Worm (Caenorhabditis elegans) whole organism, L1 larva: Measurements from ENCODE around the gene Y1B5A.1.

Experiments
- C34B4.2 ChIP-seq: sonication (generic microtip); optimal IDR thresholded peaks from 2 replicates; lab custom pipeline; 2017; ENCODE audit warnings: mild to moderate bottlenecking, missing genetic modification characterization, missing compliant biosample characterization
- Y116A8C.19 ChIP-seq: sonication (generic microtip); optimal IDR thresholded peaks from 2 replicates; lab custom pipeline; 2016; ENCODE audit warnings: missing compliant biosample characterization, missing genetic modification characterization, borderline replicate concordance
- aha-1 ChIP-seq: fragments of 150-350 bp; optimal IDR thresholded peaks from 2 replicates; lab custom pipeline; 2014; ENCODE audit warnings: missing biosample characterization, missing genetic modification characterization
- alr-1 ChIP-seq: fragments of 200-800 bp; sonication (Bioruptor generic); optimal IDR thresholded peaks from 2 replicates; lab custom pipeline; 2018; ENCODE audit warnings: borderline replicate concordance, mild to moderate bottlenecking, missing genetic modification characterization, missing compliant biosample characterization
- blmp-1 ChIP-seq: fragments of 150-350 bp; optimal IDR thresholded peaks from 2 replicates; lab custom pipeline; 2014; ENCODE audit warnings: missing biosample characterization, missing genetic modification characterization
- ceh-8 ChIP-seq: fragments of 200-800 bp; sonication (Bioruptor generic); optimal IDR thresholded peaks from 2 replicates; lab custom pipeline; 2018; ENCODE audit warnings: mild to moderate bottlenecking, missing genetic modification characterization, moderate library complexity, missing compliant biosample characterization
- ceh-82 ChIP-seq, 3 experiments: fragments of 150-350 bp in 1 of 3; sonication (generic microtip) in 2 of 3; optimal IDR thresholded peaks; 2 replicates each; lab custom pipeline; 2014 to 2017; ENCODE audit warnings: missing biosample characterization in 3 of 3, missing genetic modification characterization in 3 of 3
- ceh-88 ChIP-seq: fragments of 200-800 bp; sonication (Bioruptor generic); IDR thresholded peaks from 2 replicates; pipeline ENCODE4 v1.3.6; 2022; ENCODE audit warnings: missing genetic modification characterization, missing compliant biosample characterization
- ceh-90 ChIP-seq: sonication (generic microtip); optimal IDR thresholded peaks from 2 replicates; lab custom pipeline; 2016; ENCODE audit warnings: missing genetic modification characterization, missing compliant biosample characterization
- dpl-1 ChIP-seq, 3 experiments: fragments of 150-350 bp in 2 of 3; sonication (generic microtip) in 1 of 3; optimal IDR thresholded peaks; 2 replicates each; lab custom pipeline; 2014 to 2017; ENCODE audit warnings: missing biosample characterization in 3 of 3, missing genetic modification characterization in 3 of 3, missing genetic modification reagents in 3 of 3
- efl-3 ChIP-seq: fragments of 200-800 bp; sonication (Bioruptor generic); optimal IDR thresholded peaks from 2 replicates; lab custom pipeline; 2018; ENCODE audit warnings: mild to moderate bottlenecking, missing genetic modification characterization, missing compliant biosample characterization
- egl-13 ChIP-seq: sonication (generic microtip); optimal IDR thresholded peaks from 2 replicates; lab custom pipeline; 2016; ENCODE audit warnings: missing genotype, missing genetic modification reagents, missing genetic modification characterization, missing compliant biosample characterization
- elt-3 ChIP-seq, 6 experiments: fragments of 150-350 bp in 1 of 6; sonication (generic microtip); optimal IDR thresholded peaks; 2 replicates each; lab custom pipeline; 2017 to 2018; ENCODE audit warnings: missing biosample characterization in 6 of 6, missing genetic modification characterization in 6 of 6, inconsistent platforms in 1 of 6
- ets-5 ChIP-seq: fragments of 200-800 bp; sonication (Bioruptor generic); IDR thresholded peaks from 2 replicates; pipeline ENCODE4 v1.3.6; 2022; ENCODE audit warnings: missing genetic modification characterization, missing compliant biosample characterization
- fkh-4 ChIP-seq: sonication (generic microtip); optimal IDR thresholded peaks from 2 replicates; lab custom pipeline; 2016; ENCODE audit warnings: missing compliant biosample characterization, missing genetic modification characterization, borderline replicate concordance
- fkh-8 ChIP-seq: sonication (generic microtip); optimal IDR thresholded peaks from 2 replicates; lab custom pipeline; 2016; ENCODE audit warnings: mild to moderate bottlenecking, missing genetic modification characterization, missing compliant biosample characterization
- fos-1 ChIP-seq: fragments of 150-350 bp; optimal IDR thresholded peaks from 2 replicates; lab custom pipeline; 2014; ENCODE audit warnings: missing biosample characterization, missing genetic modification characterization
- hlh-4 ChIP-seq: sonication (generic microtip); optimal IDR thresholded peaks from 2 replicates; lab custom pipeline; 2016; ENCODE audit warnings: mild to moderate bottlenecking, missing genetic modification characterization, missing compliant biosample characterization
- irx-1 ChIP-seq: sonication (generic microtip); optimal IDR thresholded peaks from 2 replicates; lab custom pipeline; 2016; ENCODE audit warnings: missing genetic modification characterization, missing compliant biosample characterization
- jun-1 ChIP-seq: fragments of 150-350 bp; optimal IDR thresholded peaks from 2 replicates; lab custom pipeline; 2014; ENCODE audit warnings: missing biosample characterization, missing genetic modification reagents, missing genetic modification characterization
- lin-13 ChIP-seq: fragments of 150-350 bp; optimal IDR thresholded peaks from 2 replicates; lab custom pipeline; 2014; ENCODE audit warnings: missing biosample characterization, missing genetic modification reagents, missing genetic modification characterization
- lin-14 ChIP-seq: fragments of 200-800 bp; sonication (Bioruptor generic); optimal IDR thresholded peaks from 2 replicates; lab custom pipeline; 2018; ENCODE audit warnings: mild to moderate bottlenecking, missing genetic modification characterization, moderate library complexity, missing compliant biosample characterization
- lin-35 ChIP-seq, 2 experiments: fragments of 150-350 bp; optimal IDR thresholded peaks; 2 replicates each; lab custom pipeline; 2014; ENCODE audit warnings: missing biosample characterization in 2 of 2, missing genetic modification characterization in 2 of 2, missing genetic modification reagents in 2 of 2
- lin-39 ChIP-seq: fragments of 150-350 bp; optimal IDR thresholded peaks from 2 replicates; lab custom pipeline; 2014; ENCODE audit warnings: missing biosample characterization, missing genetic modification reagents, missing genetic modification characterization
- lir-3 ChIP-seq: sonication (generic microtip); optimal IDR thresholded peaks from 2 replicates; lab custom pipeline; 2016; ENCODE audit warnings: mild to moderate bottlenecking, missing genetic modification characterization, moderate library complexity, missing compliant biosample characterization; ENCODE audit not compliant: poor library complexity
- lsy-2 ChIP-seq, 2 experiments: fragments of 150-350 bp; optimal IDR thresholded peaks; 2 replicates each; lab custom pipeline; 2014; ENCODE audit warnings: missing biosample characterization in 2 of 2, missing genetic modification characterization in 2 of 2
- mab-9 ChIP-seq: fragments of 200-800 bp; sonication (Bioruptor generic); IDR thresholded peaks from 2 replicates; pipeline ENCODE4 v1.3.6; 2022; ENCODE audit warnings: missing genetic modification reagents, missing genetic modification characterization, missing compliant biosample characterization
- mdl-1 ChIP-seq, 2 experiments: fragments of 150-350 bp; optimal IDR thresholded peaks; 2 replicates each; lab custom pipeline; 2014 to 2017; ENCODE audit warnings: missing biosample characterization in 2 of 2, missing genetic modification characterization in 2 of 2, inconsistent platforms in 1 of 2
- mep-1 ChIP-seq: fragments of 150-350 bp; optimal IDR thresholded peaks from 2 replicates; lab custom pipeline; 2014; ENCODE audit warnings: missing biosample characterization, missing genetic modification characterization
- nhr-12 ChIP-seq: sonication (generic microtip); optimal IDR thresholded peaks from 2 replicates; lab custom pipeline; 2017; ENCODE audit warnings: missing biosample characterization, missing genetic modification characterization
- nhr-19 ChIP-seq: fragments of 200-800 bp; sonication (Bioruptor generic); conservative IDR thresholded peaks from 2 replicates; pipeline ENCODE4 v1.3.6; 2022; ENCODE audit warnings: missing genetic modification characterization, missing compliant biosample characterization
- nhr-28 ChIP-seq: fragments of 150-350 bp; optimal IDR thresholded peaks from 2 replicates; lab custom pipeline; 2014; ENCODE audit warnings: missing biosample characterization, missing genetic modification characterization
- nhr-76 ChIP-seq: sonication (generic microtip); optimal IDR thresholded peaks from 2 replicates; lab custom pipeline; 2017; ENCODE audit warnings: missing biosample characterization, missing genetic modification characterization
- nhr-77 ChIP-seq: fragments of 150-350 bp; optimal IDR thresholded peaks from 2 replicates; lab custom pipeline; 2014; ENCODE audit warnings: missing biosample characterization, missing genetic modification characterization
- nhr-84 ChIP-seq: sonication (generic microtip); optimal IDR thresholded peaks from 2 replicates; lab custom pipeline; 2017; ENCODE audit warnings: missing biosample characterization, missing genetic modification characterization
- nhr-85 ChIP-seq: sonication (generic microtip); peaks from one replicate; lab custom pipeline; 2016; ENCODE audit warnings: missing genetic modification characterization, inconsistent platforms, missing compliant biosample characterization
- nhr-90 ChIP-seq: sonication (generic microtip); optimal IDR thresholded peaks from 2 replicates; lab custom pipeline; 2016; ENCODE audit warnings: mild to moderate bottlenecking, missing genetic modification characterization, missing compliant biosample characterization; ENCODE audit not compliant: poor library complexity
- pag-3 ChIP-seq: sonication (generic microtip); optimal IDR thresholded peaks from 2 replicates; lab custom pipeline; 2017; ENCODE audit warnings: missing genetic modification characterization, mild to moderate bottlenecking, missing compliant biosample characterization, antibody characterized with exemption, borderline replicate concordance; ENCODE audit not compliant: insufficient read depth
- pax-3 ChIP-seq: fragments of 200-800 bp; sonication (Bioruptor generic); optimal IDR thresholded peaks from 2 replicates; lab custom pipeline; 2018; ENCODE audit warnings: mild to moderate bottlenecking, missing genetic modification characterization, moderate library complexity, missing compliant biosample characterization
- pqm-1 ChIP-seq: sonication (generic microtip); optimal IDR thresholded peaks from 3 replicates; lab custom pipeline; 2017; ENCODE audit warnings: missing biosample characterization, missing genetic modification characterization
- skn-1 ChIP-seq: fragments of 150-350 bp; optimal IDR thresholded peaks from 2 replicates; lab custom pipeline; 2014; ENCODE audit warnings: missing biosample characterization, missing genetic modification characterization
- snu-23 ChIP-seq: sonication (generic microtip); optimal IDR thresholded peaks from 2 replicates; lab custom pipeline; 2016; ENCODE audit warnings: missing genetic modification characterization, missing compliant biosample characterization
- sptf-1 ChIP-seq: fragments of 150-350 bp; optimal IDR thresholded peaks from 2 replicates; lab custom pipeline; 2014; ENCODE audit warnings: missing biosample characterization, missing genetic modification characterization
- swsn-7 ChIP-seq: sonication (generic microtip); optimal IDR thresholded peaks from 2 replicates; lab custom pipeline; 2016; ENCODE audit warnings: missing genetic modification characterization, missing compliant biosample characterization
- tbx-2 ChIP-seq: sonication (generic microtip); optimal IDR thresholded peaks from 2 replicates; lab custom pipeline; 2016; ENCODE audit warnings: missing genetic modification characterization, missing compliant biosample characterization
- tlp-1 ChIP-seq: fragments of 150-350 bp; optimal IDR thresholded peaks from 2 replicates; lab custom pipeline; 2014; ENCODE audit warnings: missing biosample characterization, missing genetic modification characterization
- unc-130 ChIP-seq: fragments of 150-350 bp; optimal IDR thresholded peaks from 2 replicates; lab custom pipeline; 2017; ENCODE audit warnings: missing biosample characterization, missing genetic modification characterization, inconsistent platforms
- unc-30 ChIP-seq: sonication (generic microtip); optimal IDR thresholded peaks from 2 replicates; lab custom pipeline; 2017; ENCODE audit warnings: missing biosample characterization, missing genetic modification characterization
- unc-86 ChIP-seq: sonication (generic microtip); optimal IDR thresholded peaks from 2 replicates; lab custom pipeline; 2016; ENCODE audit warnings: missing genetic modification characterization, missing compliant biosample characterization
- zip-4 ChIP-seq: fragments of 200-800 bp; sonication (Bioruptor generic); optimal IDR thresholded peaks from 2 replicates; lab custom pipeline; 2018; ENCODE audit warnings: mild to moderate bottlenecking, missing genetic modification characterization, moderate library complexity, missing compliant biosample characterization
- ztf-11 ChIP-seq, 2 experiments: sonication (generic microtip); optimal IDR thresholded peaks; 2 replicates each; lab custom pipeline; 2016 to 2017; ENCODE audit warnings: missing genetic modification characterization in 2 of 2, missing biosample characterization in 1 of 2, missing compliant biosample characterization in 1 of 2
- ztf-4 ChIP-seq: fragments of 150-350 bp; optimal IDR thresholded peaks from 2 replicates; lab custom pipeline; 2014; ENCODE audit warnings: missing biosample characterization, missing genetic modification characterization

The Y1B5A.1 gene

ce11 chrX:7068400-7068799 is 16.8 kb upstream of the Y1B5A.1 start, which contains the start of gene pdi-6 (continued):
- TF ChIP-seq ets-5 (GFP tag; lab: Robert Waterston, UW) (no peak), ceh-88 (GFP tag; lab: Robert Waterston, UW) (peak; percentile 84; the same call in 1 of the 2 replicates), tbx-2 (peak; percentile 88), ceh-90 (peak; percentile 77), C34B4.2 (no peak), ceh-8 (no peak), swsn-7 (peak; percentile 84), nhr-77 (peak; percentile 85), hlh-4 (tag; lab: Kevin White, UChicago) (no peak), pqm-1 (peak; percentile 5), nhr-28 (tag; lab: Kevin White, UChicago) (no peak), Y116A8C.19 (tag; lab: Kevin White, UChicago) (peak; percentile 6), elt-3 (tag; optimal IDR thresholded peaks at IDR 0.05; lab: Kevin White, UChicago) (peak in 5 of 6 experiments; percentile 86 to 95 (median 90)), unc-86 (tag; lab: Kevin White, UChicago) (peak; percentile 54), zip-4 (GFP tag; lab: Kevin White, UChicago) (peak; percentile 81), snu-23 (GFP tag; lab: Kevin White, UChicago) (peak; percentile 90), fkh-4 (tag; lab: Kevin White, UChicago) (peak; percentile 38), efl-3 (no peak), fos-1 (tag; lab: Kevin White, UChicago) (peak; percentile 55), alr-1 (tag; lab: Kevin White, UChicago) (no peak), sptf-1 (tag; lab: Kevin White, UChicago) (no peak), lin-14 (GFP tag; lab: Kevin White, UChicago) (peak; percentile 96), mab-9 (GFP tag; lab: Robert Waterston, UW) (peak; percentile 65), dpl-1 (GFP tag; optimal IDR thresholded peaks at IDR 0.05; lab: Kevin White, UChicago) (peak; percentile 67 to 78 (median 76)), skn-1 (tag; lab: Kevin White, UChicago) (peak; percentile 86), irx-1 (peak; percentile 74), ceh-82 (tag; optimal IDR thresholded peaks at IDR 0.05; lab: Kevin White, UChicago) (peak; percentile 85 to 91 (median 87)), tlp-1 (tag; lab: Kevin White, UChicago) (no peak), jun-1 (tag; lab: Kevin White, UChicago) (peak; percentile 89), mep-1 (tag; lab: Kevin White, UChicago) (peak; percentile 91), nhr-84 (tag; lab: Kevin White, UChicago) (no peak), lir-3 (tag; lab: Kevin White, UChicago) (peak; percentile 90), nhr-19 (GFP tag; lab: Robert Waterston, UW) (peak; percentile 90), lin-13 (GFP tag; lab: Kevin White, UChicago) (peak; percentile 91), lsy-2 (tag; optimal IDR thresholded peaks at IDR 0.05; lab: Kevin White, UChicago) (peak; percentile 83 to 89), egl-13 (tag; lab: Kevin White, UChicago) (peak; percentile 78), unc-130 (tag; lab: Kevin White, UChicago) (peak; percentile 58), ztf-11 (tag; optimal IDR thresholded peaks at IDR 0.05; lab: Kevin White, UChicago) (peak in 1 of 2 experiments; percentile 81), aha-1 (tag; lab: Kevin White, UChicago) (peak; percentile 15), mdl-1 (tag; optimal IDR thresholded peaks at IDR 0.05; lab: Kevin White, UChicago) (peak in 1 of 2 experiments; percentile 91), unc-30 (tag; lab: Kevin White, UChicago) (no peak), pax-3 (tag; lab: Kevin White, UChicago) (peak; percentile 81), nhr-90 (tag; lab: Kevin White, UChicago) (peak; percentile 92), fkh-8 (tag; lab: Kevin White, UChicago) (peak; percentile 78), lin-39 (tag; lab: Kevin White, UChicago) (peak; percentile 57), nhr-76 (tag; lab: Kevin White, UChicago) (peak; percentile 74), ztf-4 (tag; lab: Kevin White, UChicago) (peak; percentile 32), nhr-12 (tag; lab: Kevin White, UChicago) (no peak), lin-35 (GFP tag; optimal IDR thresholded peaks at IDR 0.05; lab: Kevin White, UChicago) (peak; percentile 70 to 89), pag-3 (tag; lab: Kevin White, UChicago) (no peak), nhr-85 (tag; lab: Kevin White, UChicago) (peak; percentile 93), blmp-1 (peak; percentile 81)
